Worm (Caenorhabditis elegans): ENCODE results near the gene T06E8.8.

DNA sequence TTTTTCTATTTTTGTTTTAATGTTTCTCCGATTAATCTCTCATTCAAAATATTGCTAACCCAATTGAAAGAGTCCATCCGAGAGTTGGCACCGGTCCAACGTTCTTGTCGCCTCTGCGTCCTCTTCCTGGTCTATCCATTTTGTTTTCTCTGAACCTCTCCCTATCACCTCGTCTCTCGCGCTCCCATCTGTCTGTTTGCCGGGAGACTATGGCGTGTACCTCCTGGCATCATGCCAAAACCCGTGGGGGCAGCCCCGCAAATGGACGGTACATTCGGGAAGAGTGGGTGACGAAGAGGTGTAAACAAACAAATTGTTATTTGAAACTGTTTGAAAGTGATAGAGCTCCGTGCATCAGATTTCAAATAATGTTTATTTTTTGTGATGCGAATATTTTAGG, 7.3 kb upstream of the T06E8.8 start, which contains the start of gene T06E8.2:
- TF ChIP-seq F13C5.2 (tag; optimal IDR thresholded peaks at IDR 0.05), result no peak
- no peak for TF ChIP-seq tra-4 (tag; optimal IDR thresholded peaks at IDR 0.05)
- no peak for TF ChIP-seq flt-1 (GFP tag; IDR thresholded peaks at IDR 0.05)
- no peak for TF ChIP-seq ama-1 (optimal IDR thresholded peaks at IDR 0.05)
- TF ChIP-seq sea-1 (GFP tag; conservative IDR thresholded peaks at IDR 0.05), result no peak
- no peak for TF ChIP-seq tbx-11 (GFP tag; IDR thresholded peaks at IDR 0.05)
- TF ChIP-seq ceh-13 (GFP tag; optimal IDR thresholded peaks at IDR 0.05), result no peak
- no peak for TF ChIP-seq pes-1 (GFP tag; IDR thresholded peaks at IDR 0.05)
- no peak for TF ChIP-seq ets-7 (tag; optimal IDR thresholded peaks at IDR 0.05)
- no peak for TF ChIP-seq hnd-1 (tag; optimal IDR thresholded peaks at IDR 0.05)
